Worm (Caenorhabditis elegans) whole organism, mixed stage, embryonic: ENCODE results near the gene aqp-5.

Source experiments
- elt-1 ChIP-seq: sonication (generic microtip); optimal IDR thresholded peaks from 2 replicates; lab custom pipeline; 2017; ENCODE audit warnings: missing genetic modification characterization, mild to moderate bottlenecking, missing compliant biosample characterization, antibody characterized with exemption, moderate library complexity, borderline replicate concordance; ENCODE audit not compliant: insufficient read depth
- elt-3 ChIP-seq: fragments of 150-350 bp; optimal IDR thresholded peaks from 2 replicates; lab custom pipeline; 2014; ENCODE audit warnings: missing biosample characterization, missing genetic modification characterization
- flh-1 ChIP-seq: fragments of 200-800 bp; sonication (Bioruptor generic); optimal IDR thresholded peaks from 2 replicates; lab custom pipeline; 2018; ENCODE audit warnings: mild to moderate bottlenecking, missing genetic modification characterization, moderate library complexity, missing compliant biosample characterization
- lin-13 ChIP-seq: fragments of 150-350 bp; optimal IDR thresholded peaks from 2 replicates; lab custom pipeline; 2014; ENCODE audit warnings: missing biosample characterization, missing genetic modification characterization
- mab-5 ChIP-seq: fragments of 150-350 bp; optimal IDR thresholded peaks from 2 replicates; lab custom pipeline; 2014; ENCODE audit warnings: missing biosample characterization, missing genetic modification characterization
- nhr-2 ChIP-seq: fragments of 150-350 bp; optimal IDR thresholded peaks from 2 replicates; lab custom pipeline; 2014; ENCODE audit warnings: missing biosample characterization, missing genetic modification characterization
- nhr-237 ChIP-seq: fragments of 150-350 bp; optimal IDR thresholded peaks from 2 replicates; lab custom pipeline; 2014; ENCODE audit warnings: missing biosample characterization, missing genetic modification characterization
- nhr-28 ChIP-seq: fragments of 150-350 bp; optimal IDR thresholded peaks from 2 replicates; lab custom pipeline; 2014; ENCODE audit warnings: missing biosample characterization, missing genetic modification characterization
- nhr-76 ChIP-seq: sonication (generic microtip); optimal IDR thresholded peaks from 2 replicates; lab custom pipeline; 2017; ENCODE audit warnings: missing biosample characterization, missing genetic modification characterization
- snpc-4 ChIP-seq: fragments of 150-350 bp; optimal IDR thresholded peaks from 2 replicates; lab custom pipeline; 2014; ENCODE audit warnings: missing biosample characterization, missing genetic modification characterization
- sptf-1 ChIP-seq: sonication (generic microtip); optimal IDR thresholded peaks from 2 replicates; lab custom pipeline; 2017; ENCODE audit warnings: mild to moderate bottlenecking, missing genetic modification characterization, moderate library complexity, missing compliant biosample characterization
- unc-62 ChIP-seq: fragments of 150-350 bp; optimal IDR thresholded peaks from 2 replicates; lab custom pipeline; 2014; ENCODE audit warnings: missing biosample characterization, missing genetic modification reagents, missing genetic modification characterization

- TF ChIP-seq elt-3 (no peak), elt-1 (tag; lab: Kevin White, UChicago) (no peak), nhr-237 (tag; lab: Kevin White, UChicago) (no peak), nhr-2 (tag; lab: Kevin White, UChicago) (no peak), snpc-4 (no peak), nhr-28 (tag; lab: Kevin White, UChicago) (no peak), unc-62 (GFP tag; lab: Kevin White, UChicago) (no peak), mab-5 (no peak), nhr-76 (tag; lab: Kevin White, UChicago) (no peak), sptf-1 (tag; lab: Kevin White, UChicago) (no peak), lin-13 (tag; lab: Kevin White, UChicago) (no peak), flh-1 (GFP tag; lab: Kevin White, UChicago) (no peak)
Measured at ce11 chrV:10529600-10529999, 38.1 kb downstream of the aqp-5 start.
